Worm (Caenorhabditis elegans) whole organism, early embryonic: ENCODE measurements around the gene oig-5.

Source experiments
- B0310.2 ChIP-seq: sonication (generic microtip); optimal IDR thresholded peaks from 2 replicates; lab custom pipeline; 2016; ENCODE audit warnings: mild to moderate bottlenecking, missing genetic modification characterization, missing compliant biosample characterization
- F13C5.2 ChIP-seq: sonication (generic microtip); optimal IDR thresholded peaks from 2 replicates; lab custom pipeline; 2017; ENCODE audit warnings: mild to moderate bottlenecking, missing genetic modification characterization, inconsistent platforms, missing compliant biosample characterization
- aly-1 ChIP-seq: sonication (generic microtip); optimal IDR thresholded peaks from 2 replicates; lab custom pipeline; 2016; ENCODE audit warnings: missing genetic modification characterization, missing compliant biosample characterization
- ama-1 ChIP-seq: fragments of 150-350 bp; optimal IDR thresholded peaks from 2 replicates; lab custom pipeline; 2014
- ceh-13 ChIP-seq: fragments of 200-800 bp; sonication (Bioruptor generic); optimal IDR thresholded peaks from 2 replicates; lab custom pipeline; 2018; ENCODE audit warnings: mild to moderate bottlenecking, missing genetic modification characterization, missing compliant biosample characterization
- ceh-36 ChIP-seq: sonication (generic microtip); optimal IDR thresholded peaks from 2 replicates; lab custom pipeline; 2016; ENCODE audit warnings: missing genetic modification characterization, inconsistent platforms, missing compliant biosample characterization
- ets-7 ChIP-seq: sonication (generic microtip); optimal IDR thresholded peaks from 2 replicates; lab custom pipeline; 2016; ENCODE audit warnings: missing genotype, missing genetic modification characterization, missing compliant biosample characterization
- flt-1 ChIP-seq: fragments of 200-800 bp; sonication (Bioruptor generic); IDR thresholded peaks from 2 replicates; pipeline ENCODE4 v1.3.6; 2022; ENCODE audit warnings: missing genetic modification characterization, missing compliant biosample characterization
- hmbx-1 ChIP-seq: sonication (generic microtip); optimal IDR thresholded peaks from 2 replicates; lab custom pipeline; 2016; ENCODE audit warnings: mild to moderate bottlenecking, missing genetic modification characterization, missing compliant biosample characterization
- hmg-4 ChIP-seq: fragments of 200-800 bp; sonication (Bioruptor generic); optimal IDR thresholded peaks from 2 replicates; lab custom pipeline; 2018; ENCODE audit warnings: mild to moderate bottlenecking, missing genetic modification characterization, missing compliant biosample characterization
- hnd-1 ChIP-seq: sonication (generic microtip); optimal IDR thresholded peaks from 2 replicates; lab custom pipeline; 2016; ENCODE audit warnings: missing genetic modification characterization, missing compliant biosample characterization
- pes-1 ChIP-seq: fragments of 200-800 bp; sonication (Bioruptor generic); IDR thresholded peaks from 2 replicates; pipeline ENCODE4 v1.3.6; 2022; ENCODE audit warnings: missing genetic modification reagents, missing genetic modification characterization, missing compliant biosample characterization
- scrt-1 ChIP-seq: fragments of 200-800 bp; sonication (Bioruptor generic); IDR thresholded peaks from 2 replicates; pipeline ENCODE4 v1.3.6; 2022; ENCODE audit warnings: missing genetic modification characterization, missing compliant biosample characterization
- sea-1 ChIP-seq: fragments of 200-800 bp; sonication (Bioruptor generic); conservative IDR thresholded peaks from 2 replicates; pipeline ENCODE4 v1.3.6; 2022; ENCODE audit warnings: missing genetic modification characterization, missing compliant biosample characterization
- tbx-11 ChIP-seq: fragments of 200-800 bp; sonication (Bioruptor generic); IDR thresholded peaks from 2 replicates; pipeline ENCODE4 v1.3.6; 2022; ENCODE audit warnings: missing genetic modification characterization, missing compliant biosample characterization
- tbx-37 ChIP-seq: fragments of 200-800 bp; sonication (Bioruptor generic); conservative IDR thresholded peaks from 2 replicates; pipeline ENCODE4 v1.3.6; 2022; ENCODE audit warnings: missing genetic modification reagents, missing genetic modification characterization, missing compliant biosample characterization
- tra-4 ChIP-seq: sonication (generic microtip); optimal IDR thresholded peaks from 2 replicates; lab custom pipeline; 2017; ENCODE audit warnings: missing genetic modification characterization, missing compliant biosample characterization

Gene oig-5

DNA sequence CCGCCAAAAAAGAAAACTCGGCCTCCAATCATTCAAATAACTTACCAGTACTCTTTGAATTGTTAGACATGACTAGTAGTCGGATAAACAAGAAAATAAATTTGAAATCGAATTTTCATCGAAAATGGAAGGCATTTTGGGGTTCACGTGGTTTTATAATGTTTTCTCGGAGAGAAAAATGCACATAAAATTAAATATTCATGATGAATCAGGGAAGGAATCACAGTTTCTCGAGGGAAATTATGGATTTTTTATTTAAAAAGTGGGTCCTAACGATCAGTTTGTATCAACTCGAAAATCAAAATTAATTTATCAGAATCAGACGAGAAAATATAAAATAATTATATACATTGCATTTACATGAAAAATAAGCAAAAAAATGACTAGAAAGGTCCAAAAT, 41.7 kb upstream of the oig-5 start, which contains the start of gene Y57G11C.5:
Y57G11C.5 (minus strand) TSS at position 101 of the 400 bp plus-strand sequence.
- TF ChIP-seq pes-1 (GFP tag; lab: Robert Waterston, UW), result no peak
- TF ChIP-seq tbx-11 (GFP tag; lab: Robert Waterston, UW), result no peak
- TF ChIP-seq flt-1 (GFP tag; lab: Robert Waterston, UW), result no peak
- TF ChIP-seq aly-1 (tag; lab: Kevin White, UChicago), result no peak
- no peak for TF ChIP-seq tra-4 (tag; lab: Kevin White, UChicago)
- no peak for TF ChIP-seq hmbx-1
- TF ChIP-seq ama-1, result no peak

DNA sequence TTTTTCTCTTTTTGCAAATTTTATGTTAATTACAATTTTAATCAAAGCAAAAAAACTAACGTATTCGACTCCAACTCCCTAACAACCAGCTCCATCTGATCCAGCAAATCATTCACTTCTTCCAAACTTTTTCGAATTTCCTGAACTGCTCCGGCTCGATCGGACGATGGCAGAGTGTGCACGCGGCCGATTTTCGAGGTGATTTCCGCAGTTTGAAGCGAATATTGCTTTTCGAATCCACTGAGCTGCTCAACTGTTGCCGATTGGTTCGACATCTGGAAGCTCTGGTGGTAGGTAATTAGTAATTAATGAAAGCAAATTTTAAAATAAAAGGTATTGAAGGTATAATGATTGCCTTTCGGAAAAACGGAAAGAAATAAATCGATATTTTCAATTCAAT, 40.6 kb upstream of the oig-5 start, which contains the start of gene vti-1:
vti-1 (minus strand) TSS at position 284 of the 400 bp plus-strand sequence.
- TF ChIP-seq tbx-11 (GFP tag; lab: Robert Waterston, UW) (no peak), ets-7 (no peak), pes-1 (GFP tag; lab: Robert Waterston, UW) (no peak), hnd-1 (tag; lab: Kevin White, UChicago) (no peak), hmg-4 (GFP tag; lab: Kevin White, UChicago) (no peak), aly-1 (tag; lab: Kevin White, UChicago) (no peak), scrt-1 (GFP tag; lab: Robert Waterston, UW) (no peak), tra-4 (tag; lab: Kevin White, UChicago) (no peak), ceh-13 (GFP tag; lab: Kevin White, UChicago) (no peak), flt-1 (GFP tag; lab: Robert Waterston, UW) (no peak), F13C5.2 (tag; lab: Kevin White, UChicago) (no peak), ceh-36 (tag; lab: Kevin White, UChicago) (no peak), hmbx-1 (no peak), tbx-37 (GFP tag; lab: Robert Waterston, UW) (no peak), ama-1 (no peak), sea-1 (GFP tag; lab: Robert Waterston, UW) (no peak)

DNA sequence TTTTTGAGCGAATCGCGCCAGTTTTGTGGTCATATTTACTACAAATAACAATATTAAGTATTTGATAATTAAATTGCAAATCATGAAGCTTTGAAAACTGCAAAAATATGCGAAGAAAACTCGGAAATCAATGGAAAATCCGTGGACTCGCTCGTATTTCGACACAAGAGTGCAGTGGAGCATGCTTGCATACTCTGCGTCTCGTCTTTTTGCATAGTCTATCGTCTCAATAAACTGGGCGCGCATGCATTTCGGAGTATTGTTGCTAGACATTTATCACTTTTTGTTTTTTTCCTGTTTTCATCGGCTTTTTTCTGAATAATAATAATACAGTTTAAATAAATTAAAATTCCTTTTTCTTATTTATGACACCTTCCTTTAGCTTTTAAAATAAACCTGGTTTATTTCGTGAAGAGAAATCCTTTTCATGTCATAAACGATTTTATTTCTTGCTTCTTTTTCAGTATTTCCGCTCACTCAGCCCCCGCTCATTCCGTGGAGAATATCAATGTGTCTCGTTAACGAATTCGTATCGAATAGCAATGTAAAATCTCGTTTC, 39.2 kb upstream of the oig-5 start, which contains the start of the genes mrps-7 and Y57G11C.3:
mrps-7 (minus strand) TSS at position 38 of the 559 bp plus-strand sequence.
Y57G11C.3 (plus strand) TSS at position 509 of the 559 bp plus-strand sequence.
- TF ChIP-seq hmg-4 (GFP tag; lab: Kevin White, UChicago), result peak; percentile 0
- TF ChIP-seq sea-1 (GFP tag; lab: Robert Waterston, UW), result no peak
- TF ChIP-seq ets-7, result no peak
- TF ChIP-seq hmbx-1, result no peak
- TF ChIP-seq flt-1 (GFP tag; lab: Robert Waterston, UW), result no peak
- no peak for TF ChIP-seq tbx-11 (GFP tag; lab: Robert Waterston, UW)
- no peak for TF ChIP-seq hnd-1 (tag; lab: Kevin White, UChicago)
- no peak for TF ChIP-seq tbx-37 (GFP tag; lab: Robert Waterston, UW)
- no peak for TF ChIP-seq ceh-36 (tag; lab: Kevin White, UChicago)
- no peak for TF ChIP-seq tra-4 (tag; lab: Kevin White, UChicago)
- peak; percentile 83 for TF ChIP-seq F13C5.2 (tag; lab: Kevin White, UChicago)
- no peak for TF ChIP-seq pes-1 (GFP tag; lab: Robert Waterston, UW)
- no peak for TF ChIP-seq ama-1
- no peak for TF ChIP-seq aly-1 (tag; lab: Kevin White, UChicago)

DNA sequence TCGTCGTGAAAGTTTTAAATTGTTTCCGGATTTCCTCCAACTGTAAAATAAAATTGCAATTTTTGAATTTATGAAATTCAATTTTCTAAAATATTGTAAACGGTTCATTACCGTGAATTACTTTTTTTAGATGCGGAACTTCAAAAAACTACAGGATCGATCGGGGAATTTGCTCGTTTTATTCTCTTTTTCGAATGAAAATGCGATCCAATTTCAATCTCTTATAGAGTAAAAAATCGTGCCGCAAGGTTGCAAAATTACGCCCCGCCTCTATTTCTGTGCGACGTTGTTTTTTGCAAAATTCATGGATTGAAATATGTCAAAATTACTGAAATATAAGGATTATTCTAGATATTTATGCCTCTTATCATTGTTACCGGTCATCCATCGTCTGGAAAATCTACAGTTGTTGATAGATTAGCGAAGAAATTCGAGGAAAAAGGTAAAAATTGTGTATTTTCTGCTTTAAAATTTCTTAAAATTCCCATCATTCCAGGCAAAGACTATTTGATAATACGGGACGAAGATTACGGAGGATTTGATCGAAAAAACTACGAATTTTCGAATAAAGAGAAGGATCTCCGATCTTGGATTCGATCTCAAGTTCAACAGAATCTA, 37.7 kb upstream of the oig-5 start, which contains the start of gene Y57G11C.43:
Y57G11C.43 (plus strand) TSS at position 224 of the 618 bp plus-strand sequence.
- TF ChIP-seq ets-7, result no peak
- TF ChIP-seq B0310.2 (tag; lab: Kevin White, UChicago), result no peak
- TF ChIP-seq tra-4 (tag; lab: Kevin White, UChicago), result no peak
- TF ChIP-seq ceh-13 (GFP tag; lab: Kevin White, UChicago), result no peak
- no peak for TF ChIP-seq hmbx-1
- TF ChIP-seq scrt-1 (GFP tag; lab: Robert Waterston, UW), result no peak
- TF ChIP-seq ama-1, result no peak
- no peak for TF ChIP-seq tbx-11 (GFP tag; lab: Robert Waterston, UW)
- TF ChIP-seq F13C5.2 (tag; lab: Kevin White, UChicago), result no peak
- TF ChIP-seq pes-1 (GFP tag; lab: Robert Waterston, UW), result no peak
- TF ChIP-seq flt-1 (GFP tag; lab: Robert Waterston, UW), result no peak
- no peak for TF ChIP-seq aly-1 (tag; lab: Kevin White, UChicago)
- TF ChIP-seq ceh-36 (tag; lab: Kevin White, UChicago), result no peak
- no peak for TF ChIP-seq tbx-37 (GFP tag; lab: Robert Waterston, UW)
- no peak for TF ChIP-seq hmg-4 (GFP tag; lab: Kevin White, UChicago)
- TF ChIP-seq hnd-1 (tag; lab: Kevin White, UChicago), result no peak
- no peak for TF ChIP-seq sea-1 (GFP tag; lab: Robert Waterston, UW)

DNA sequence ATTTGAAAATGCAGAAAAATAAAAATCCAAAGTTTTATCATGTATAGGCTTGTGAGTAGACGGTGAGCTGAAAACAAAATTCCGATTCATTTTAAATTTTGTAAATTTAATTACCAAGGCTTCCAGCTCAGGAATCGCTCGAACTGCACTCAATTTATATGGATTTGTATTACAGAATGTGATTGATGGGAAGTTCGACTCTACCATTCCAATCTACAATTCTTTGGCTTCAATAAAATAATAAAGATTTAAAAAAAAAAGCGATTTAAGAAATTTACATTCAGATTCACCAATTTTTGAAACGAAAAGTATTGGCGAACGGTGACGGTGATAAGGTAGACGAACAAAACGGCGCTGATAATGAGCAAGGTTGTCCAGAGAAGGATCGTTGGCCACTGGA, 36.3 kb upstream of the oig-5 start:
- TF ChIP-seq tbx-37 (GFP tag; lab: Robert Waterston, UW), result no peak
- no peak for TF ChIP-seq flt-1 (GFP tag; lab: Robert Waterston, UW)
- TF ChIP-seq B0310.2 (tag; lab: Kevin White, UChicago), result no peak
- no peak for TF ChIP-seq tra-4 (tag; lab: Kevin White, UChicago)
- TF ChIP-seq hmg-4 (GFP tag; lab: Kevin White, UChicago), result no peak

DNA sequence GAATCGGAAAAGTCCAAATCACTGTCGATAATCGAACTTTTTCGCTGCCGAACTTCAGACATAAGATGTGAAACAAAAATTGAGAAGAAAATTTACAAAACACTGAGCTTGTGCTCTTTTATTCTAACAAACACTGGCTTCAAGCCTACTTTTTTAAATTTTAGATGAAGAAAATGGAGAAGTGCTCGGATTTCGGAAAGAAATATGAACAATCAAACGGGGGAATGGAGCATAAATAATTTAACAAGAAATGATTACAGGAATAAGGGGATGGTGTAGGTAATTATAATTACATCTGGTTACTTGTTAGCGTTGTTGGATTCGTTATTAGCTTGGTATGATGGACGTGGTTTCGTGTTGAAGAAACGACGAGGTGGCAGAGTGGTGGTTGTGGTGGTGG, 35.7 kb upstream of the oig-5 start, which contains the start of gene degl-1:
degl-1 (minus strand) TSS at position 101 of the 400 bp plus-strand sequence.
- TF ChIP-seq B0310.2 (tag; lab: Kevin White, UChicago) (no peak), aly-1 (tag; lab: Kevin White, UChicago) (no peak), ceh-13 (GFP tag; lab: Kevin White, UChicago) (no peak), pes-1 (GFP tag; lab: Robert Waterston, UW) (no peak), flt-1 (GFP tag; lab: Robert Waterston, UW) (no peak), hmg-4 (GFP tag; lab: Kevin White, UChicago) (no peak), ama-1 (no peak), hnd-1 (tag; lab: Kevin White, UChicago) (no peak), tbx-37 (GFP tag; lab: Robert Waterston, UW) (no peak), F13C5.2 (tag; lab: Kevin White, UChicago) (no peak), hmbx-1 (no peak), ceh-36 (tag; lab: Kevin White, UChicago) (no peak)
